Worm (Caenorhabditis elegans) whole organism, late embryonic: Measurements from ENCODE around the gene ndx-6.

Experiments used
- C38D4.7 ChIP-seq: fragments of 200-800 bp; sonication (Bioruptor generic); optimal IDR thresholded peaks from 2 replicates; lab custom pipeline; 2018; ENCODE audit warnings: mild to moderate bottlenecking, missing genetic modification characterization, moderate library complexity, missing compliant biosample characterization
- F13H6.1 ChIP-seq: sonication (generic microtip); optimal IDR thresholded peaks from 2 replicates; lab custom pipeline; 2016; ENCODE audit warnings: missing genetic modification characterization, missing compliant biosample characterization
- K02D7.2 ChIP-seq: sonication (generic microtip); optimal IDR thresholded peaks from 2 replicates; lab custom pipeline; 2017; ENCODE audit warnings: mild to moderate bottlenecking, missing genetic modification characterization, missing compliant biosample characterization
- Y22D7AL.16 ChIP-seq: sonication (generic microtip); optimal IDR thresholded peaks from 2 replicates; lab custom pipeline; 2016; ENCODE audit warnings: missing genetic modification characterization, missing compliant biosample characterization
- ahr-1 ChIP-seq: sonication (generic microtip); optimal IDR thresholded peaks from 2 replicates; lab custom pipeline; 2016; ENCODE audit warnings: missing genetic modification characterization, missing compliant biosample characterization
- ama-1 ChIP-seq: fragments of 150-350 bp; optimal IDR thresholded peaks from 2 replicates; lab custom pipeline; 2014
- ceh-19 ChIP-seq: fragments of 200-800 bp; sonication (Bioruptor generic); optimal IDR thresholded peaks from 2 replicates; lab custom pipeline; 2018; ENCODE audit warnings: mild to moderate bottlenecking, missing genetic modification characterization, missing compliant biosample characterization
- ceh-2 ChIP-seq: sonication (generic microtip); optimal IDR thresholded peaks from 2 replicates; lab custom pipeline; 2016; ENCODE audit warnings: missing genotype, missing genetic modification characterization, missing compliant biosample characterization
- ceh-24 ChIP-seq: sonication (generic microtip); optimal IDR thresholded peaks from 2 replicates; lab custom pipeline; 2016; ENCODE audit warnings: mild to moderate bottlenecking, missing genetic modification characterization, missing compliant biosample characterization
- ceh-31 ChIP-seq: sonication (generic microtip); optimal IDR thresholded peaks from 2 replicates; lab custom pipeline; 2016; ENCODE audit warnings: missing genetic modification characterization, missing compliant biosample characterization
- ceh-34 ChIP-seq: sonication (generic microtip); optimal IDR thresholded peaks from 2 replicates; lab custom pipeline; 2016; ENCODE audit warnings: mild to moderate bottlenecking, missing genetic modification characterization, missing compliant biosample characterization
- ceh-48 ChIP-seq: sonication (generic microtip); optimal IDR thresholded peaks from 2 replicates; lab custom pipeline; 2016; ENCODE audit warnings: missing genetic modification characterization, inconsistent platforms, missing compliant biosample characterization
- ceh-6 ChIP-seq: fragments of 200-800 bp; sonication (Bioruptor generic); optimal IDR thresholded peaks from 2 replicates; lab custom pipeline; 2018; ENCODE audit warnings: mild to moderate bottlenecking, missing genetic modification characterization, missing compliant biosample characterization
- che-1 ChIP-seq: sonication (generic microtip); optimal IDR thresholded peaks from 2 replicates; lab custom pipeline; 2016; ENCODE audit warnings: mild to moderate bottlenecking, missing genetic modification characterization, missing compliant biosample characterization
- dve-1 ChIP-seq: sonication (generic microtip); optimal IDR thresholded peaks from 2 replicates; lab custom pipeline; 2017; ENCODE audit warnings: antibody characterized with exemption, mild to moderate bottlenecking, missing genetic modification characterization, missing compliant biosample characterization
- elt-2 ChIP-seq: sonication (generic microtip); optimal IDR thresholded peaks from 2 replicates; lab custom pipeline; 2016; ENCODE audit warnings: missing genetic modification reagents, missing genetic modification characterization, missing compliant biosample characterization
- elt-4 ChIP-seq: sonication (generic microtip); optimal IDR thresholded peaks from 2 replicates; lab custom pipeline; 2016; ENCODE audit warnings: missing genetic modification characterization, missing compliant biosample characterization
- ets-4 ChIP-seq: sonication (generic microtip); optimal IDR thresholded peaks from 2 replicates; lab custom pipeline; 2016; ENCODE audit warnings: missing genetic modification characterization, missing compliant biosample characterization
- eyg-1 ChIP-seq: sonication (generic microtip); optimal IDR thresholded peaks from 2 replicates; lab custom pipeline; 2016; ENCODE audit warnings: missing genotype, missing genetic modification characterization, missing compliant biosample characterization
- fax-1 ChIP-seq: sonication (generic microtip); optimal IDR thresholded peaks from 2 replicates; lab custom pipeline; 2016; ENCODE audit warnings: missing genotype, missing genetic modification characterization, missing compliant biosample characterization
- gmeb-2 ChIP-seq: sonication (generic microtip); optimal IDR thresholded peaks from 2 replicates; lab custom pipeline; 2016; ENCODE audit warnings: missing genetic modification characterization, inconsistent platforms, missing compliant biosample characterization
- hlh-13 ChIP-seq: fragments of 200-800 bp; sonication (Bioruptor generic); optimal IDR thresholded peaks from 2 replicates; lab custom pipeline; 2018; ENCODE audit warnings: mild to moderate bottlenecking, missing genetic modification characterization, missing compliant biosample characterization
- hlh-15 ChIP-seq: sonication (generic microtip); optimal IDR thresholded peaks from 2 replicates; lab custom pipeline; 2016; ENCODE audit warnings: missing genetic modification characterization, missing compliant biosample characterization
- hlh-30 ChIP-seq: sonication (generic microtip); optimal IDR thresholded peaks from 2 replicates; lab custom pipeline; 2017; ENCODE audit warnings: antibody characterized with exemption, missing genetic modification characterization, missing compliant biosample characterization; ENCODE audit not compliant: insufficient read depth
- hlh-6 ChIP-seq: sonication (generic microtip); optimal IDR thresholded peaks from 2 replicates; lab custom pipeline; 2016; ENCODE audit warnings: missing genotype, missing genetic modification characterization, missing compliant biosample characterization
- mec-3 ChIP-seq: sonication (generic microtip); optimal IDR thresholded peaks from 2 replicates; lab custom pipeline; 2016; ENCODE audit warnings: borderline replicate concordance, missing genetic modification characterization, missing compliant biosample characterization
- nfya-1 ChIP-seq: sonication (generic microtip); optimal IDR thresholded peaks from 2 replicates; lab custom pipeline; 2017; ENCODE audit warnings: missing genetic modification characterization, mild to moderate bottlenecking, missing compliant biosample characterization, antibody characterized with exemption, moderate library complexity
- nhr-11 ChIP-seq: fragments of 150-350 bp; optimal IDR thresholded peaks from 2 replicates; lab custom pipeline; 2014; ENCODE audit warnings: missing biosample characterization, missing genetic modification characterization
- pag-3 ChIP-seq: sonication (generic microtip); optimal IDR thresholded peaks from 2 replicates; lab custom pipeline; 2016; ENCODE audit warnings: missing compliant biosample characterization, missing genetic modification characterization, borderline replicate concordance
- pat-9 ChIP-seq: fragments of 200-800 bp; sonication (Bioruptor generic); optimal IDR thresholded peaks from 2 replicates; lab custom pipeline; 2018; ENCODE audit warnings: mild to moderate bottlenecking, missing genetic modification characterization, moderate library complexity, missing compliant biosample characterization
- pax-1 ChIP-seq: fragments of 150-350 bp; optimal IDR thresholded peaks from 2 replicates; lab custom pipeline; 2014; ENCODE audit warnings: missing biosample characterization, missing genetic modification characterization
- pha-2 ChIP-seq: sonication (generic microtip); optimal IDR thresholded peaks from 2 replicates; lab custom pipeline; 2017; ENCODE audit warnings: mild to moderate bottlenecking, missing genetic modification characterization, missing compliant biosample characterization
- pros-1 ChIP-seq: fragments of 150-350 bp; optimal IDR thresholded peaks from 2 replicates; lab custom pipeline; 2014; ENCODE audit warnings: missing biosample characterization, missing genetic modification reagents, missing genetic modification characterization
- rnt-1 ChIP-seq: sonication (generic microtip); optimal IDR thresholded peaks from 2 replicates; lab custom pipeline; 2016; ENCODE audit warnings: missing genetic modification characterization, missing compliant biosample characterization
- sdc-2 ChIP-seq: sonication (generic microtip); optimal IDR thresholded peaks from 2 replicates; lab custom pipeline; 2016; ENCODE audit warnings: missing genotype, missing genetic modification characterization, missing compliant biosample characterization
- sox-2 ChIP-seq: fragments of 200-800 bp; sonication (Bioruptor generic); IDR thresholded peaks from 2 replicates; pipeline ENCODE4 v1.3.6; 2022; ENCODE audit warnings: missing genetic modification reagents, missing genetic modification characterization, missing compliant biosample characterization
- sox-4 ChIP-seq: sonication (generic microtip); optimal IDR thresholded peaks from 2 replicates; lab custom pipeline; 2017; ENCODE audit warnings: mild to moderate bottlenecking, missing genetic modification characterization, inconsistent platforms, missing compliant biosample characterization
- syd-9 ChIP-seq: sonication (generic microtip); optimal IDR thresholded peaks from 2 replicates; lab custom pipeline; 2016; ENCODE audit warnings: mild to moderate bottlenecking, missing genetic modification characterization, moderate library complexity, missing compliant biosample characterization
- tbx-7 ChIP-seq: sonication (generic microtip); optimal IDR thresholded peaks from 2 replicates; lab custom pipeline; 2016; ENCODE audit warnings: missing genotype, missing genetic modification characterization, missing compliant biosample characterization
- ttx-3 ChIP-seq: sonication (generic microtip); optimal IDR thresholded peaks from 2 replicates; lab custom pipeline; 2016; ENCODE audit warnings: missing genetic modification reagents, missing genetic modification characterization, missing compliant biosample characterization
- unc-86 ChIP-seq: sonication (generic microtip); optimal IDR thresholded peaks from 2 replicates; lab custom pipeline; 2016; ENCODE audit warnings: missing genetic modification characterization, missing compliant biosample characterization
- ztf-16 ChIP-seq: sonication (generic microtip); optimal IDR thresholded peaks from 2 replicates; lab custom pipeline; 2017; ENCODE audit warnings: missing genetic modification characterization, missing compliant biosample characterization

The ndx-6 gene

DNA sequence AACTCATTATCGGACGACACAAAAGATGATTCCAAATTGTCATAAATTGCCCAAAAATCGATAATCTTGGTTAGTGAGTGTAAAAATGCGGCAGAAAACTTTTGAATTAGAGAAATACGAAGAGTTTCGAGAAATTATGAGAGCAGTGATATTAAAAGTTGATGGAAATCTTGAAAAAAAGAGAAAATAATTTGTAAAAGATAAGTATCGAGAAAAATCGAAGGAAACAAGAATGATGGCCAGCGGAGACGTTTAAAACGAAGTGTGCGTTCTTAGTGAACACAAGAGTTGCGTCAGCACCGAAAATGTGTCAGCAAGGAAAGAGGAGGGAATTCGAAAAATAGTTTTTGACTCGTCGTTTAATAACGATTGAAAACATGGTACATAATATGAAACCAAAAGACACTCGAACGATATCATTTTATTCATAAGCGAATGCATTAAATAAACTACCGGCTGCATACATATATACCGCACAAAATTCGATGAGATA, at the start of gene ndx-6 (continued):
- TF ChIP-seq nhr-11 (tag; lab: Kevin White, UChicago) (no peak), ceh-24 (tag; lab: Kevin White, UChicago) (no peak), syd-9 (tag; lab: Kevin White, UChicago) (no peak), dve-1 (tag; lab: Kevin White, UChicago) (peak; percentile 40), eyg-1 (tag; lab: Kevin White, UChicago) (no peak), pha-2 (no peak), pag-3 (tag; lab: Kevin White, UChicago) (no peak), Y22D7AL.16 (no peak), hlh-30 (tag; lab: Kevin White, UChicago) (no peak), ama-1 (lab: Kevin White, UChicago) (no peak), pros-1 (tag; lab: Kevin White, UChicago) (no peak), F13H6.1 (no peak), ceh-31 (peak; percentile 78), pax-1 (no peak), nfya-1 (tag; lab: Kevin White, UChicago) (peak; percentile 70), ceh-48 (tag; lab: Kevin White, UChicago) (peak; percentile 46)

DNA sequence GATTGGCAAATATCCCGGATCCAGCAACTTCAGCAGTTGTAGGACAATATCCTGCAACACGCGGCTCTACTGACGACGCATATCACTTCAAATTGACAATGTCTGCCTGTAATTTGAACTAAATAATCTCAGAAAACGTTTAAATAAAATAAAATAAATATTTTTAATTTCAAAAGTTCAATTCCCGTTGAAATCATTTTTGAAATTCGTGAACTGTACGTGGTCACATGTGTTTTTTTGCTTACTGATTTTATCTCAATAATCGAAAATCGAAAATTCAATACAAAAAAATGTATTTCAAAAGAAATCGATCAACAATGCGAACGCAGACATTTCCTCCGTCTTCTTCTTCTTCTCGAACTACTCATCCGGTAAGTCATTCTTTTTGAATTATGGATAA, 47.9 kb upstream of the ndx-6 start, which contains the start of gene F07F6.1:
TSS of gene F07F6.1 (plus strand) at position 301 of the 400 bp plus-strand sequence.
- TF ChIP-seq pat-9 (tag; lab: Kevin White, UChicago) (no peak), sdc-2 (no peak)

DNA sequence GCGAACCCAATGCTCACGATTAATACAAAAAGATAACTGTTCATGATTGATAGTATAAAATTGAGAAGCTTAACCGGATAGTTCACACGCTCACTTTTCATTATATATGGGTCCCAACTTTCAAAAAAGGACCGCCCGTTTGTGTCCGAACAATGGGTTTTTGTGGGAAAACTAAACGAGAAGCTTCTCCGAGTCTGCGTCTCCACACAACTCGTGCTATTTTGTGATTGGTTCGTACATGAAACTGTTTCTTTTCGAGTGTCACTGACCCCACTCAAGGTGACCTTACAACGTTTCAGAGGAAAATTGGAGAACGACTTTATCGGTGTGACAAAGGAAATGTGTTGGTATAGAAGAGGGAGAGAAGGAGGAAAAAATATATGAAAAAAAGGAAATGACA, 47.2 kb upstream of the ndx-6 start, which contains the start of gene dct-5:
TSS of gene dct-5 (minus strand) at position 101 of the 400 bp plus-strand sequence.
- TF ChIP-seq ceh-2 (tag; lab: Kevin White, UChicago) (no peak), tbx-7 (tag; lab: Kevin White, UChicago) (no peak), elt-4 (tag; lab: Kevin White, UChicago) (no peak), K02D7.2 (no peak), ceh-34 (no peak), fax-1 (tag; lab: Kevin White, UChicago) (no peak), che-1 (tag; lab: Kevin White, UChicago) (no peak), ahr-1 (tag; lab: Kevin White, UChicago) (no peak), mec-3 (tag; lab: Kevin White, UChicago) (no peak), ttx-3 (no peak), ceh-24 (tag; lab: Kevin White, UChicago) (no peak), ceh-6 (GFP tag; lab: Kevin White, UChicago) (no peak), ztf-16 (tag; lab: Kevin White, UChicago) (no peak), ceh-19 (no peak), ets-4 (no peak), sox-2 (no peak), hlh-6 (no peak), unc-86 (tag; lab: Kevin White, UChicago) (no peak)

DNA sequence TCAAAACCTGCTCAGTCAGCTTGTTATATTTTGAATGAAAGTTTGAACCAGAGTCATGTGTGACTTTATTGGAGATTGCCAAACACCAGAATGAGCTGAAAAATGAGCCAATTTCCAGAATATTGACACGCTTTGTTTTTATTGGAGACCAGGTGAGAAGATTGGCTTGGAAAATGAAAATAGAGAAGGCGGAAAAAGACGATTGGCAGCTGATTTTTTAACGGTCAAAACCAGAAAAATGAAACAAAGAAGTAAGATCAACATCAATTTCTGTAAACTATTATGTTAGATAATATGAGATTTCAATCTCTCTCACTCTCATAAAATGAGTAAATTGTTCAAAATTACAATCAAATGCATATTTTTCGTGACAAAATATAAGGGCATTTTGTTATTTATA, 43.4 kb upstream of the ndx-6 start, which contains the start of gene srx-114:
TSS of gene srx-114 (minus strand) at position 101 of the 400 bp plus-strand sequence.
- TF ChIP-seq ceh-48 (tag; lab: Kevin White, UChicago): no peak
- TF ChIP-seq pros-1 (tag; lab: Kevin White, UChicago): no peak
- TF ChIP-seq rnt-1: no peak
- TF ChIP-seq F13H6.1: no peak
- no peak for TF ChIP-seq pax-1
- TF ChIP-seq elt-2 (tag; lab: Kevin White, UChicago): no peak
- TF ChIP-seq eyg-1 (tag; lab: Kevin White, UChicago): no peak
- no peak for TF ChIP-seq C38D4.7
- no peak for TF ChIP-seq ama-1 (lab: Kevin White, UChicago)
- no peak for TF ChIP-seq K02D7.2
- no peak for TF ChIP-seq nhr-11 (tag; lab: Kevin White, UChicago)
- TF ChIP-seq gmeb-2 (tag; lab: Kevin White, UChicago): no peak
- TF ChIP-seq hlh-15 (tag; lab: Kevin White, UChicago): no peak
- no peak for TF ChIP-seq hlh-13 (GFP tag; lab: Kevin White, UChicago)
- TF ChIP-seq ztf-16 (tag; lab: Kevin White, UChicago): no peak
- no peak for TF ChIP-seq fax-1 (tag; lab: Kevin White, UChicago)
- TF ChIP-seq nfya-1 (tag; lab: Kevin White, UChicago): no peak
- no peak for TF ChIP-seq hlh-30 (tag; lab: Kevin White, UChicago)
- TF ChIP-seq che-1 (tag; lab: Kevin White, UChicago): no peak
- TF ChIP-seq sox-4 (tag; lab: Kevin White, UChicago): no peak
- TF ChIP-seq, all 69 proteins: peak for 0
